Worm (Caenorhabditis elegans): ENCODE results near the gene pdcd-2.

ce11 chrIII:4456579-4456978 lies 38.7 kb upstream of the pdcd-2 start:
- TF ChIP-seq mdt-29 (GFP tag; IDR thresholded peaks at IDR 0.05) (no peak), hmg-1.1 (GFP tag; IDR thresholded peaks at IDR 0.05) (no peak), cey-2 (tag; optimal IDR thresholded peaks at IDR 0.05; ENCODE audit: borderline replicate concordance, insufficient read depth) (no peak), unc-39 (tag; optimal IDR thresholded peaks at IDR 0.05) (no peak), fos-1 (tag; optimal IDR thresholded peaks at IDR 0.05) (no peak), fkh-10 (GFP tag; optimal IDR thresholded peaks at IDR 0.05) (no peak), mdl-1 (tag; optimal IDR thresholded peaks at IDR 0.05) (no peak), hlh-30 (tag; optimal IDR thresholded peaks at IDR 0.05; ENCODE audit: insufficient read depth) (no peak), nhr-102 (tag; optimal IDR thresholded peaks at IDR 0.05) (no peak), ceh-82 (tag; optimal IDR thresholded peaks at IDR 0.05) (no peak)

Measured in whole organism, L4 larva.